Worm (Caenorhabditis elegans): ENCODE results near the gene T10H4.13.

Gene T10H4.13

DNA sequence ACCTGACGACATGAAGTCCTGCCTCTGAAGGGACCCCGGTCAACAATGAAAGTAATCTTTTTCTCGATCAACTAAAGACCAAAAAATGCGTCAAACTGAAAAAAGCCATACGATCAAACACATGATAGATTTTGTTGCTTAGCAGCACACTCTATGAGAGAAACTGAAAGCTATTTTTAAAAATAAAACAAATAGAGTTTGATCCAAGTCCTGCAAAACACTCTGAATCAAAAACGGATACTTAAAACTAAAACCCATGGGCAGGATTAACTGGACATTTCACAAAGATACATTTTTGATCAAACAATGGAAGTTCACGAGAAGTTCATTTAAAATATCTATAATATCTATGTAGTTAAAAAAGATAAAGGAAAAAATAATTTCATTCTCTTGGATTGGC lies at the start of gene T10H4.13:
Gene T10H4.13 (minus strand): TSS at position 101 of the 400 bp plus-strand sequence.
- TF ChIP-seq elt-3 (tag; optimal IDR thresholded peaks at IDR 0.05), result no peak
- no peak for TF ChIP-seq isw-1 (GFP tag; IDR thresholded peaks at IDR 0.05)
- TF ChIP-seq mab-9 (GFP tag; IDR thresholded peaks at IDR 0.05), result no peak
- no peak for TF ChIP-seq nhr-76 (tag; optimal IDR thresholded peaks at IDR 0.05)
- no peak for TF ChIP-seq fkh-10 (GFP tag; optimal IDR thresholded peaks at IDR 0.05)
- no peak for TF ChIP-seq nhr-237 (tag; optimal IDR thresholded peaks at IDR 0.05)
- TF ChIP-seq lin-14 (GFP tag; optimal IDR thresholded peaks at IDR 0.05), result no peak
- no peak for TF ChIP-seq unc-130 (tag; optimal IDR thresholded peaks at IDR 0.05)
- TF ChIP-seq mef-2 (tag; optimal IDR thresholded peaks at IDR 0.05), result no peak
- TF ChIP-seq aly-2 (tag; optimal IDR thresholded peaks at IDR 0.05), result no peak
- no peak for TF ChIP-seq alr-1 (tag; optimal IDR thresholded peaks at IDR 0.05; ENCODE audit: borderline replicate concordance)
- TF ChIP-seq ets-5 (GFP tag; IDR thresholded peaks at IDR 0.05), result no peak
- no peak for TF ChIP-seq ceh-90 (tag; optimal IDR thresholded peaks at IDR 0.05)
- no peak for TF ChIP-seq unc-62 (GFP tag; optimal IDR thresholded peaks at IDR 0.05)
- no peak for TF ChIP-seq fkh-8 (tag; optimal IDR thresholded peaks at IDR 0.05)
- TF ChIP-seq egl-13 (tag; optimal IDR thresholded peaks at IDR 0.05), result no peak
- no peak for TF ChIP-seq lin-35 (GFP tag; optimal IDR thresholded peaks at IDR 0.05)
- no peak for TF ChIP-seq nhr-90 (tag; optimal IDR thresholded peaks at IDR 0.05; ENCODE audit: poor library complexity)
- TF ChIP-seq tlp-1 (tag; optimal IDR thresholded peaks at IDR 0.05), result no peak
- no peak for TF ChIP-seq nhr-77 (tag; optimal IDR thresholded peaks at IDR 0.05)

- TF ChIP-seq egl-27 (tag; optimal IDR thresholded peaks at IDR 0.05), result no peak
- no peak for TF ChIP-seq unc-86 (tag; optimal IDR thresholded peaks at IDR 0.05)
- TF ChIP-seq fos-1 (tag; optimal IDR thresholded peaks at IDR 0.05), result no peak
- no peak for TF ChIP-seq irx-1 (tag; optimal IDR thresholded peaks at IDR 0.05)
- no peak for TF ChIP-seq nhr-20 (tag; optimal IDR thresholded peaks at IDR 0.05)
- peak; percentile 11 for TF ChIP-seq elt-2 (tag; optimal IDR thresholded peaks at IDR 0.05)
These were observed 48.7 kb upstream of the T10H4.13 start, which contains the start of the genes srt-22 and nhr-246 for ce11 chrV:15315827-15316527. Gene srt-22 (minus strand): TSS chrV:15315927. Gene nhr-246 (plus strand): TSS chrV:15316477.

DNA sequence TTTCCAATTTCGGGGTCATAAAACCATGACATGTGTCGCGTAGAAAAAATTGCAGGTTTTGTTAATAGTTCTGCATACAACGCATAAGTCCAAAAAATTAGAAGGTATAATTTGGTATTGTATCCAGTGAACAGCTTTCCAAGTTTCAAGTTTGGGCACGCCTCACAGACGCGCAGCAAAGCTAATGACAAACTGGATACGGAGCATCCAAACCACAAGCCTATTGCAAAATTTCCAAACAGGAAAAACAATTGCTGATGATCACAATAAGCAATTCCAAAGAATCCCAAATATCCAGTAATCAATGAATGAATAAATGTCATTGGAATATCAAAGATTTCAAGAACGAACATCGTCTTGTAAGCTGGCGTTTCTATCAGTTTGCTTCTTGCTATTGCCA lies 46.2 kb upstream of the T10H4.13 start:
- no peak for TF ChIP-seq unc-62 (GFP tag; optimal IDR thresholded peaks at IDR 0.05)
- no peak for TF ChIP-seq efl-3 (GFP tag; optimal IDR thresholded peaks at IDR 0.05)
- TF ChIP-seq mab-9 (GFP tag; IDR thresholded peaks at IDR 0.05), result no peak
- no peak for TF ChIP-seq nhr-76 (tag; optimal IDR thresholded peaks at IDR 0.05)
- no peak for TF ChIP-seq elt-2 (tag; optimal IDR thresholded peaks at IDR 0.05)
- TF ChIP-seq fkh-4 (tag; optimal IDR thresholded peaks at IDR 0.05; ENCODE audit: borderline replicate concordance), result no peak
- no peak for TF ChIP-seq nhr-12 (tag; optimal IDR thresholded peaks at IDR 0.05)
- TF ChIP-seq fos-1 (tag; optimal IDR thresholded peaks at IDR 0.05), result no peak
- TF ChIP-seq efl-1 (optimal IDR thresholded peaks at IDR 0.05), result no peak
- TF ChIP-seq efl-1 (GFP tag; optimal IDR thresholded peaks at IDR 0.05 in 1 of 2), result no peak
- TF ChIP-seq ces-1 (GFP tag; optimal IDR thresholded peaks at IDR 0.05), result no peak

ce11 chrV:15310780-15311179 lies 43.5 kb upstream of the T10H4.13 start, which contains the start of gene irld-62:
Gene irld-62 (plus strand): TSS chrV:15311080.
- TF ChIP-seq nhr-77 (tag; optimal IDR thresholded peaks at IDR 0.05) (no peak), nhr-20 (tag; optimal IDR thresholded peaks at IDR 0.05) (no peak), egl-13 (tag; optimal IDR thresholded peaks at IDR 0.05) (no peak), lsy-2 (tag; optimal IDR thresholded peaks at IDR 0.05) (no peak), Y116A8C.19 (tag; optimal IDR thresholded peaks at IDR 0.05; ENCODE audit: borderline replicate concordance) (no peak), ceh-88 (GFP tag; IDR thresholded peaks at IDR 0.05) (no peak), blmp-1 (tag; optimal IDR thresholded peaks at IDR 0.05) (no peak), isw-1 (GFP tag; IDR thresholded peaks at IDR 0.05) (no peak), ama-1 (optimal IDR thresholded peaks at IDR 0.05) (no peak), sptf-1 (tag; optimal IDR thresholded peaks at IDR 0.05) (no peak), dsc-1 (tag; optimal IDR thresholded peaks at IDR 0.05) (no peak), hlh-17 (GFP tag; optimal IDR thresholded peaks at IDR 0.05; ENCODE audit: borderline replicate concordance) (no peak), ceh-82 (tag; optimal IDR thresholded peaks at IDR 0.05) (no peak), ztf-11 (tag; optimal IDR thresholded peaks at IDR 0.05) (no peak), pax-3 (tag; optimal IDR thresholded peaks at IDR 0.05) (no peak), elt-2 (tag; optimal IDR thresholded peaks at IDR 0.05) (no peak), nhr-28 (tag; optimal IDR thresholded peaks at IDR 0.05) (no peak), C34B4.2 (tag; optimal IDR thresholded peaks at IDR 0.05) (no peak)
